Fruit fly (Drosophila melanogaster) whole organism, embryonic: Measurements from ENCODE around the gene Pdi.

Experiments
- CG10147 ChIP-seq: fragments of 200-800 bp; sonication (Bioruptor generic); optimal IDR thresholded peaks from 2 replicates; lab custom pipeline; 2019; ENCODE audit warnings: missing biosample characterization, mild to moderate bottlenecking, missing genetic modification characterization, moderate library complexity
- CG10209 ChIP-seq: fragments of 200-800 bp; sonication (Bioruptor generic); optimal IDR thresholded peaks from 3 replicates; lab custom pipeline; 2017; ENCODE audit warnings: missing biosample characterization, mild to moderate bottlenecking, missing genetic modification characterization, missing genetic modification reagents
- CG10274 ChIP-seq: fragments of 200-800 bp; sonication (Bioruptor generic); optimal IDR thresholded peaks from 3 replicates; lab custom pipeline; 2017; ENCODE audit warnings: missing biosample characterization, mild to moderate bottlenecking, missing genetic modification characterization
- CG10565 ChIP-seq: fragments of 200-800 bp; sonication (Bioruptor generic); optimal IDR thresholded peaks from 3 replicates; lab custom pipeline; 2016; ENCODE audit warnings: missing biosample characterization, mild to moderate bottlenecking, missing genetic modification characterization
- CG10654 ChIP-seq: fragments of 200-800 bp; sonication (Bioruptor generic); optimal IDR thresholded peaks from 2 replicates; lab custom pipeline; 2016; ENCODE audit warnings: missing biosample characterization, missing genetic modification characterization
- CG12219 ChIP-seq: fragments of 200-800 bp; sonication (Bioruptor generic); optimal IDR thresholded peaks from 3 replicates; lab custom pipeline; 2018; ENCODE audit warnings: missing biosample characterization, mild to moderate bottlenecking, missing genetic modification characterization
- CG13624 ChIP-seq: fragments of 200-800 bp; sonication (Bioruptor generic); optimal IDR thresholded peaks from 2 replicates; lab custom pipeline; 2016; ENCODE audit warnings: missing biosample characterization, missing genetic modification characterization
- CG15479 ChIP-seq: fragments of 200-800 bp; sonication (Bioruptor generic); optimal IDR thresholded peaks from 3 replicates; lab custom pipeline; 2019; ENCODE audit warnings: missing biosample characterization, mild to moderate bottlenecking, missing genetic modification characterization, moderate library complexity
- CG15696 ChIP-seq: fragments of 200-800 bp; sonication (Bioruptor generic); optimal IDR thresholded peaks from 2 replicates; lab custom pipeline; 2019; ENCODE audit warnings: missing biosample characterization, mild to moderate bottlenecking, missing genetic modification characterization, moderate library complexity
- CG1603 ChIP-seq: fragments of 200-800 bp; sonication (Bioruptor generic); optimal IDR thresholded peaks from 2 replicates; lab custom pipeline; 2019; ENCODE audit warnings: missing biosample characterization, mild to moderate bottlenecking, missing genetic modification characterization, moderate library complexity
- CG17328 ChIP-seq: fragments of 200-800 bp; sonication (Bioruptor generic); IDR thresholded peaks from 2 replicates; pipeline ENCODE4 v1.3.6; 2022; ENCODE audit warnings: missing biosample characterization, missing genetic modification characterization
- CG17829 ChIP-seq: fragments of 200-800 bp; optimal IDR thresholded peaks from 2 replicates; lab custom pipeline; 2019; ENCODE audit warnings: missing biosample characterization, mild to moderate bottlenecking, missing genetic modification characterization, moderate library complexity
- CG2120 ChIP-seq: fragments of 200-800 bp; sonication (Bioruptor generic); optimal IDR thresholded peaks from 3 replicates; lab custom pipeline; 2016; ENCODE audit warnings: missing biosample characterization, missing genetic modification characterization
- CG2678 ChIP-seq: fragments of 200-800 bp; sonication (Bioruptor generic); optimal IDR thresholded peaks from 3 replicates; lab custom pipeline; 2019; ENCODE audit warnings: missing biosample characterization, mild to moderate bottlenecking, missing genetic modification characterization, moderate library complexity
- CG32772 ChIP-seq: fragments of 200-800 bp; sonication (Bioruptor generic); IDR thresholded peaks from 2 replicates; pipeline ENCODE4 v1.3.6; 2022; ENCODE audit warnings: missing biosample characterization, missing genetic modification characterization
- CG34422 ChIP-seq: fragments of 200-800 bp; sonication (Bioruptor generic); IDR thresholded peaks from 3 replicates; pipeline ENCODE4 v1.3.6; 2022; ENCODE audit warnings: missing biosample characterization, missing genetic modification characterization
- CG3847 ChIP-seq: fragments of 200-800 bp; sonication (Bioruptor generic); IDR thresholded peaks from 2 replicates; pipeline ENCODE4 v1.3.6; 2022; ENCODE audit warnings: missing biosample characterization, missing genetic modification characterization
- CG8281 ChIP-seq: fragments of 200-800 bp; sonication (Bioruptor generic); optimal IDR thresholded peaks from 2 replicates; lab custom pipeline; 2018; ENCODE audit warnings: missing biosample characterization, mild to moderate bottlenecking, missing genetic modification characterization, moderate library complexity
- CG9609 ChIP-seq: fragments of 200-800 bp; sonication (Bioruptor generic); optimal IDR thresholded peaks from 3 replicates; lab custom pipeline; 2016; ENCODE audit warnings: missing biosample characterization, missing genetic modification characterization
- CG9876 ChIP-seq: fragments of 200-800 bp; sonication (Bioruptor generic); optimal IDR thresholded peaks from 2 replicates; lab custom pipeline; 2016; ENCODE audit warnings: missing biosample characterization, missing genetic modification characterization
- CG9932 ChIP-seq: fragments of 200-800 bp; sonication (Bioruptor generic); IDR thresholded peaks from 2 replicates; pipeline ENCODE4 v1.3.6; 2022; ENCODE audit warnings: missing biosample characterization, missing genetic modification characterization
- Deaf1 ChIP-seq: fragments of 200-800 bp; optimal IDR thresholded peaks from 3 replicates; lab custom pipeline; 2019; ENCODE audit warnings: missing biosample characterization, mild to moderate bottlenecking, missing genetic modification characterization, moderate library complexity
- Fer2 ChIP-seq: fragments of 200-800 bp; sonication (Bioruptor generic); optimal IDR thresholded peaks from 2 replicates; lab custom pipeline; 2018; ENCODE audit warnings: missing biosample characterization, mild to moderate bottlenecking, missing genetic modification characterization, moderate library complexity
- Hmr ChIP-seq: fragments of 200-800 bp; sonication (Bioruptor generic); optimal IDR thresholded peaks from 3 replicates; lab custom pipeline; 2017; ENCODE audit warnings: mild to moderate bottlenecking, missing biosample characterization, missing genetic modification reagents, missing genetic modification characterization
- Hr51 ChIP-seq, 2 experiments: fragments of 200-800 bp; sonication (Bioruptor generic); optimal IDR thresholded peaks; 2 replicates in 1 of 2; 3 replicates in 1 of 2; lab custom pipeline; 2016 to 2018; ENCODE audit warnings: missing biosample characterization in 2 of 2, missing genetic modification characterization in 2 of 2, mild to moderate bottlenecking in 1 of 2, moderate library complexity in 1 of 2
- Lhr ChIP-seq: fragments of 200-800 bp; sonication (Bioruptor generic); optimal IDR thresholded peaks from 3 replicates; lab custom pipeline; 2017; ENCODE audit warnings: mild to moderate bottlenecking, missing biosample characterization, missing genetic modification reagents, missing genetic modification characterization
- Pdp1 ChIP-seq, 2 experiments: fragments of 200-800 bp; sonication (Bioruptor generic); optimal IDR thresholded peaks; 3 replicates each; lab custom pipeline; 2016; ENCODE audit warnings: missing biosample characterization in 2 of 2, missing genetic modification characterization in 2 of 2, mild to moderate bottlenecking in 1 of 2, moderate library complexity in 1 of 2
- Rfx ChIP-seq: fragments of 200-800 bp; sonication (Bioruptor generic); IDR thresholded peaks from 2 replicates; pipeline ENCODE4 v1.3.6; 2022; ENCODE audit warnings: missing biosample characterization, missing genetic modification characterization
- Spps ChIP-seq: fragments of 200-800 bp; sonication (Bioruptor generic); optimal IDR thresholded peaks from 2 replicates; lab custom pipeline; 2018; ENCODE audit warnings: missing biosample characterization, mild to moderate bottlenecking, missing genetic modification characterization
- bcd ChIP-seq: fragments of 200-800 bp; sonication (Bioruptor generic); optimal IDR thresholded peaks from 2 replicates; lab custom pipeline; 2017; ENCODE audit warnings: missing biosample characterization, mild to moderate bottlenecking, missing genetic modification characterization
- bigmax ChIP-seq: fragments of 200-800 bp; sonication (Bioruptor generic); optimal IDR thresholded peaks from 2 replicates; lab custom pipeline; 2018; ENCODE audit warnings: missing biosample characterization, mild to moderate bottlenecking, missing genetic modification characterization
- btn ChIP-seq: fragments of 200-800 bp; sonication (Bioruptor generic); optimal IDR thresholded peaks from 2 replicates; lab custom pipeline; 2016; ENCODE audit warnings: missing biosample characterization, missing genetic modification characterization
- dati ChIP-seq: fragments of 200-800 bp; sonication (Bioruptor generic); IDR thresholded peaks from 2 replicates; pipeline ENCODE4 v1.3.6; 2022; ENCODE audit warnings: missing biosample characterization, missing genetic modification characterization
- gce ChIP-seq: fragments of 200-800 bp; sonication (Bioruptor generic); IDR thresholded peaks from 3 replicates; pipeline ENCODE4 v1.3.6; 2022; ENCODE audit warnings: missing biosample characterization, missing genetic modification characterization
- grn ChIP-seq: fragments of 200-800 bp; sonication (Bioruptor generic); optimal IDR thresholded peaks from 3 replicates; lab custom pipeline; 2017; ENCODE audit warnings: missing biosample characterization, missing genetic modification characterization
- gsb ChIP-seq: fragments of 200-800 bp; sonication (Bioruptor generic); IDR thresholded peaks from 2 replicates; pipeline ENCODE4 v1.3.6; 2022; ENCODE audit warnings: missing biosample characterization, missing genetic modification characterization
- hkb ChIP-seq, 2 experiments: fragments of 200-800 bp in 1 of 2; fragments of >200 bp in 1 of 2; sonication (Bioruptor generic) in 1 of 2; IDR thresholded peaks in 1 of 2; optimal IDR thresholded peaks in 1 of 2; 2 replicates each; pipeline versions ENCODE4 v1.3.6 to Lab custom; 2017 to 2022; ENCODE audit warnings: missing biosample characterization in 1 of 2, missing genetic modification characterization in 1 of 2
- ind ChIP-seq: fragments of 200-800 bp; sonication (Bioruptor generic); optimal IDR thresholded peaks from 3 replicates; lab custom pipeline; 2016; ENCODE audit warnings: missing biosample characterization, missing genetic modification characterization
- insv ChIP-seq, 2 experiments: fragments of 200-800 bp; sonication (Bioruptor generic); optimal IDR thresholded peaks; 3 replicates each; lab custom pipeline; 2016 to 2018; ENCODE audit warnings: missing biosample characterization in 2 of 2, missing genetic modification characterization in 2 of 2
- kay ChIP-seq: fragments of 200-800 bp; sonication (Bioruptor generic); optimal IDR thresholded peaks from 2 replicates; lab custom pipeline; 2016; ENCODE audit warnings: missing biosample characterization, missing genetic modification characterization
- luna ChIP-seq: fragments of 200-800 bp; sonication (Bioruptor generic); optimal IDR thresholded peaks from 2 replicates; lab custom pipeline; 2016; ENCODE audit warnings: missing biosample characterization, missing genetic modification characterization
- maf-S ChIP-seq: fragments of 200-800 bp; sonication (Bioruptor generic); optimal IDR thresholded peaks from 2 replicates; lab custom pipeline; 2016; ENCODE audit warnings: missing biosample characterization, missing genetic modification characterization
- ro ChIP-seq: fragments of 200-800 bp; sonication (Bioruptor generic); IDR thresholded peaks from 2 replicates; pipeline ENCODE4 v1.3.6; 2022; ENCODE audit warnings: missing biosample characterization, missing genetic modification characterization
- salm ChIP-seq: fragments of 200-800 bp; sonication (Bioruptor generic); optimal IDR thresholded peaks from 2 replicates; lab custom pipeline; 2018; ENCODE audit warnings: missing biosample characterization, mild to moderate bottlenecking, missing genetic modification characterization
- seq ChIP-seq: fragments of 200-800 bp; sonication (Bioruptor generic); IDR thresholded peaks from 2 replicates; pipeline ENCODE4 v1.3.6; 2022; ENCODE audit warnings: missing biosample characterization, missing genetic modification characterization
- stc ChIP-seq: fragments of 200-800 bp; sonication (Bioruptor generic); IDR thresholded peaks from 2 replicates; pipeline ENCODE4 v1.3.6; 2022; ENCODE audit warnings: missing biosample characterization, missing genetic modification characterization
- twi ChIP-seq: fragments of 200-800 bp; optimal IDR thresholded peaks from 2 replicates; lab custom pipeline; 2019; ENCODE audit warnings: missing biosample characterization, mild to moderate bottlenecking, missing genetic modification characterization, moderate library complexity
- wek ChIP-seq: fragments of 200-800 bp; sonication (Bioruptor generic); optimal IDR thresholded peaks from 3 replicates; lab custom pipeline; 2018; ENCODE audit warnings: missing biosample characterization, mild to moderate bottlenecking, missing genetic modification characterization, moderate library complexity

The Pdi gene

dm6 chr3L:15158330-15159114 lies 15.9 kb upstream of the Pdi start, which contains the start of the genes Msh6 and Prp31 (continued):
- TF ChIP-seq salm (tag; lab: Kevin White, UChicago) (no peak), CG10209 (GFP tag; lab: Kevin White, UChicago) (peak; percentile 72), CG32772 (GFP tag; lab: Robert Waterston, UW) (peak; percentile 40), Pdp1 (GFP tag; optimal IDR thresholded peaks at IDR 0.05; lab: Kevin White, UChicago) (peak; percentile 58 to 94), kay (GFP tag; lab: Kevin White, UChicago) (no peak), CG9876 (peak; percentile 40), CG15696 (tag; lab: Kevin White, UChicago) (peak; percentile 75), gce (GFP tag; lab: Robert Waterston, UW) (no peak), CG10565 (no peak), CG10274 (GFP tag; lab: Kevin White, UChicago) (no peak), dati (GFP tag; lab: Robert Waterston, UW) (no peak), Rfx (GFP tag; lab: Robert Waterston, UW) (peak; percentile 68), Spps (tag; lab: Kevin White, UChicago) (peak; percentile 47), bcd (peak; percentile 74), bigmax (GFP tag; lab: Kevin White, UChicago) (no peak), CG1603 (peak; percentile 35), luna (GFP tag; lab: Kevin White, UChicago) (peak; percentile 46), seq (GFP tag; lab: Robert Waterston, UW) (0 out of 2 replicates have a peak, but pooled peaks have one; percentile 33), CG2120 (GFP tag; lab: Kevin White, UChicago) (peak; percentile 85), ro (GFP tag; lab: Robert Waterston, UW) (no peak), CG17829 (tag; lab: Kevin White, UChicago) (peak; percentile 63), Fer2 (peak; percentile 43), CG9932 (peak; percentile 67), CG17328 (GFP tag; lab: Robert Waterston, UW) (peak; percentile 56), grn (no peak), Hr51 (GFP tag; optimal IDR thresholded peaks at IDR 0.05; lab: Kevin White, UChicago) (peak in 1 of 2 experiments; percentile 73), CG10147 (GFP tag; lab: Kevin White, UChicago) (peak; percentile 69), CG9609 (GFP tag; lab: Kevin White, UChicago) (peak; percentile 72), insv (GFP tag; optimal IDR thresholded peaks at IDR 0.05; lab: Kevin White, UChicago) (peak in 1 of 2 experiments; percentile 23), CG3847 (GFP tag; lab: Robert Waterston, UW) (peak; percentile 37; the same call in 1 of the 2 replicates), btn (GFP tag; lab: Kevin White, UChicago) (no peak), CG10654 (GFP tag; lab: Kevin White, UChicago) (peak; percentile 52), wek (GFP tag; lab: Kevin White, UChicago) (peak; percentile 86), Lhr (GFP tag; lab: Kevin White, UChicago) (peak; percentile 56), Hmr (GFP tag; lab: Kevin White, UChicago) (no peak), stc (GFP tag; lab: Robert Waterston, UW) (peak; percentile 6; the same call in 1 of the 2 replicates), ind (GFP tag; lab: Kevin White, UChicago) (peak; percentile 79), maf-S (GFP tag; lab: Kevin White, UChicago) (no peak), Deaf1 (tag; lab: Kevin White, UChicago) (no peak), CG2678 (tag; lab: Kevin White, UChicago) (peak; percentile 84), twi (tag; lab: Kevin White, UChicago) (peak; percentile 72), hkb (optimal IDR thresholded peaks at IDR 0.05; lab: Kevin White, UChicago) (no peak), hkb (GFP tag; IDR thresholded peaks at IDR 0.05; lab: Robert Waterston, UW) (no peak), CG13624 (GFP tag; lab: Kevin White, UChicago) (peak; percentile 57), CG34422 (GFP tag; lab: Robert Waterston, UW) (peak; percentile 28; the same call in 2 of the 3 replicates), CG8281 (tag; lab: Kevin White, UChicago) (peak; percentile 35), CG12219 (no peak), gsb (no peak), CG15479 (GFP tag; lab: Kevin White, UChicago) (no peak)
